Fruit fly (Drosophila melanogaster): ENCODE data around the gene Bre1.

Bre1 gene

DNA sequence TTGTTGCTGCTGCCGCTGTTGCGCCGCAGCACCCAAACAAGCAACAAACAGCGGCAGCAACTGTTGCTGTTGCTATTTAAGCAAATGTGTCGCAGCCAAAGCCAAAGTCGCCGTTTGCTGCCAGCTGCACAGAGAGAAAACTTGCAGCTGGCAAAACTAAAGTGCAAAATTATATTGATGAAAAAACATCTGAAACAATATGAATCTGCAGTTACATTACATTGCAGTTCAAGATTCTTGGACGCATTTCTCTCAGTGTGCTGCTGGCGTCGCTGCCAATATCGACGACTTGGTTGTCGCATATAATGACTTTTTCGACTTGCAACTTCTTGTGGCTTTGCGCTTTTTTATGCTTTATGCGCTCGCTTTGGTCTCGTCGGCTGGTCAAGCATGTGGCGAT is 40.3 kb upstream of the Bre1 start:
- TF ChIP-seq az2 (GFP tag; optimal IDR thresholded peaks at IDR 0.05) (peak; percentile 31), dmrt11E (tag; optimal IDR thresholded peaks at IDR 0.05) (peak; percentile 40), CG17912 (GFP tag; optimal IDR thresholded peaks at IDR 0.05) (no peak), CG32772 (GFP tag; IDR thresholded peaks at IDR 0.05) (0 out of 2 replicates have a peak, but pooled peaks have one; percentile 15), al (GFP tag; IDR thresholded peaks at IDR 0.05) (no peak), hkb (optimal IDR thresholded peaks at IDR 0.05) (no peak), hkb (GFP tag; IDR thresholded peaks at IDR 0.05) (peak; percentile 25; the same call in 1 of the 2 replicates), gem (tag; optimal IDR thresholded peaks at IDR 0.05) (peak; percentile 31), gcm (GFP tag; optimal IDR thresholded peaks at IDR 0.05) (no peak), dmrt99B (tag; optimal IDR thresholded peaks at IDR 0.05) (peak; percentile 24), dysf (GFP tag; IDR thresholded peaks at IDR 0.05) (no peak), CG12942 (GFP tag; optimal IDR thresholded peaks at IDR 0.05) (peak; percentile 3), CG3163 (GFP tag; optimal IDR thresholded peaks at IDR 0.05) (no peak), sens-2 (GFP tag; IDR thresholded peaks at IDR 0.05) (peak; percentile 38; the same call in 1 of the 2 replicates), lmd (GFP tag; IDR thresholded peaks at IDR 0.05) (peak; percentile 39; the same call in 1 of the 2 replicates), Ravus (GFP tag; IDR thresholded peaks at IDR 0.05) (no peak), CkIIα-i1 (GFP tag; IDR thresholded peaks at IDR 0.05) (no peak), CG17328 (GFP tag; IDR thresholded peaks at IDR 0.05) (peak; percentile 55), ind (GFP tag; optimal IDR thresholded peaks at IDR 0.05) (peak; percentile 12), Camta (GFP tag; optimal IDR thresholded peaks at IDR 0.05) (no peak), CG6683 (GFP tag; optimal IDR thresholded peaks at IDR 0.05) (no peak), bigmax (GFP tag; optimal IDR thresholded peaks at IDR 0.05) (no peak), Med (GFP tag) (peak; percentile 70), CG2712 (tag; optimal IDR thresholded peaks at IDR 0.05) (peak; percentile 12), Xrp1 (GFP tag; IDR thresholded peaks at IDR 0.05) (no peak), zen2 (GFP tag; IDR thresholded peaks at IDR 0.05; ENCODE audit: partially characterized antibody) (no peak), CG1602 (GFP tag; optimal IDR thresholded peaks at IDR 0.05) (no peak), prd (optimal IDR thresholded peaks at IDR 0.05) (no peak), prd (GFP tag; IDR thresholded peaks at IDR 0.05) (peak; percentile 47; the same call in 1 of the 3 replicates), Bdp1 (GFP tag; optimal IDR thresholded peaks at IDR 0.05) (no peak), Drgx (GFP tag; IDR thresholded peaks at IDR 0.05) (peak; percentile 96), CG8388 (GFP tag; optimal IDR thresholded peaks at IDR 0.05) (no peak), gcm2 (GFP tag; optimal IDR thresholded peaks at IDR 0.05) (no peak), CG16779 (GFP tag; IDR thresholded peaks at IDR 0.05) (no peak), chn (GFP tag; optimal IDR thresholded peaks at IDR 0.05) (peak; percentile 16), CG10366 (GFP tag; IDR thresholded peaks at IDR 0.05) (peak; percentile 38), sisA (GFP tag; IDR thresholded peaks at IDR 0.05) (peak; percentile 36; the same call in 1 of the 2 replicates), Oli (tag; optimal IDR thresholded peaks at IDR 0.05) (peak; percentile 22), CG7987 (GFP tag; optimal IDR thresholded peaks at IDR 0.05) (no peak), Pdp1 (GFP tag; optimal IDR thresholded peaks at IDR 0.05) (peak in 1 of 2 experiments; percentile 22), CG7839 (tag; optimal IDR thresholded peaks at IDR 0.05) (peak; percentile 16), CG2875 (GFP tag; optimal IDR thresholded peaks at IDR 0.05) (peak; percentile 2), vfl (GFP tag; optimal IDR thresholded peaks at IDR 0.05) (no peak), CG31224 (GFP tag; IDR thresholded peaks at IDR 0.05) (no peak), E2f2 (GFP tag; IDR thresholded peaks at IDR 0.05) (no peak), otp (GFP tag; IDR thresholded peaks at IDR 0.05) (peak; percentile 60; the same call in 1 of the 3 replicates), CG30431 (GFP tag; optimal IDR thresholded peaks at IDR 0.05) (peak; percentile 28), zfh1 (GFP tag; IDR thresholded peaks at IDR 0.05) (0 out of 3 replicates have a peak, but pooled peaks have one; percentile 25), sim (GFP tag; IDR thresholded peaks at IDR 0.05) (no peak), row (GFP tag; IDR thresholded peaks at IDR 0.05) (peak; percentile 43), Blimp-1 (GFP tag; optimal IDR thresholded peaks at IDR 0.05) (peak; percentile 16), Sox102F (GFP tag; optimal IDR thresholded peaks at IDR 0.05) (peak; percentile 61)

Data from whole organism, embryonic.